Fruit fly (Drosophila melanogaster) whole organism, embryonic: ENCODE results near the gene CG10338.

Source experiments
- Aef1 ChIP-seq: fragments of 200-800 bp; sonication (Bioruptor generic); IDR thresholded peaks from 3 replicates; pipeline ENCODE4 v1.3.6; 2022; ENCODE audit warnings: missing biosample characterization, missing genetic modification characterization
- BEAF-32 ChIP-seq: fragments of 200-800 bp; sonication (Bioruptor generic); optimal IDR thresholded peaks from 3 replicates; lab custom pipeline; 2017; ENCODE audit warnings: missing biosample characterization, missing genetic modification characterization, mild to moderate bottlenecking, moderate library complexity, missing genetic modification reagents
- CG11085 ChIP-seq: fragments of 200-800 bp; sonication (Bioruptor generic); IDR thresholded peaks from 2 replicates; pipeline ENCODE4 v1.3.6; 2022; ENCODE audit warnings: missing biosample characterization, missing genetic modification characterization
- CG1233 ChIP-seq: fragments of 200-800 bp; sonication (Bioruptor generic); optimal IDR thresholded peaks from 4 replicates; lab custom pipeline; 2018; ENCODE audit warnings: missing biosample characterization, mild to moderate bottlenecking, missing genetic modification characterization
- CG12942 ChIP-seq: fragments of 200-800 bp; sonication (Bioruptor generic); optimal IDR thresholded peaks from 3 replicates; lab custom pipeline; 2016; ENCODE audit warnings: missing biosample characterization, missing genetic modification characterization
- CG14710 ChIP-seq: fragments of 200-800 bp; sonication (Bioruptor generic); optimal IDR thresholded peaks from 3 replicates; lab custom pipeline; 2019; ENCODE audit warnings: missing biosample characterization, mild to moderate bottlenecking, missing genetic modification characterization, moderate library complexity
- CG18599 ChIP-seq: fragments of 200-800 bp; sonication (Bioruptor generic); optimal IDR thresholded peaks from 3 replicates; lab custom pipeline; 2017; ENCODE audit warnings: missing biosample characterization, missing genetic modification characterization, mild to moderate bottlenecking, moderate library complexity, missing genetic modification reagents
- CG31388 ChIP-seq: fragments of 200-800 bp; sonication (Bioruptor generic); optimal IDR thresholded peaks from 2 replicates; lab custom pipeline; 2016; ENCODE audit warnings: missing biosample characterization, missing genetic modification characterization
- CG33213 ChIP-seq: fragments of 200-800 bp; sonication (Bioruptor generic); optimal IDR thresholded peaks from 3 replicates; lab custom pipeline; 2016; ENCODE audit warnings: missing biosample characterization, missing genetic modification characterization
- CG34376 ChIP-seq: fragments of 200-800 bp; sonication (Bioruptor generic); optimal IDR thresholded peaks from 2 replicates; lab custom pipeline; 2018; ENCODE audit warnings: missing biosample characterization, mild to moderate bottlenecking, missing genetic modification characterization
- CG34422 ChIP-seq: fragments of 200-800 bp; sonication (Bioruptor generic); IDR thresholded peaks from 3 replicates; pipeline ENCODE4 v1.3.6; 2022; ENCODE audit warnings: missing biosample characterization, missing genetic modification characterization
- CG4328 ChIP-seq: fragments of 200-800 bp; sonication (Bioruptor generic); optimal IDR thresholded peaks from 3 replicates; lab custom pipeline; 2017; ENCODE audit warnings: missing biosample characterization, missing genetic modification reagents, missing genetic modification characterization
- CG4707 ChIP-seq: fragments of 200-800 bp; sonication (Bioruptor generic); optimal IDR thresholded peaks from 2 replicates; lab custom pipeline; 2018; ENCODE audit warnings: missing biosample characterization, mild to moderate bottlenecking, missing genetic modification characterization, moderate library complexity
- CG6654 ChIP-seq: fragments of 200-800 bp; sonication (Bioruptor generic); optimal IDR thresholded peaks from 2 replicates; lab custom pipeline; 2017; ENCODE audit warnings: missing biosample characterization, mild to moderate bottlenecking, missing genetic modification characterization
- CG6683 ChIP-seq: fragments of 200-800 bp; sonication (Bioruptor generic); optimal IDR thresholded peaks from 2 replicates; lab custom pipeline; 2017; ENCODE audit warnings: missing biosample characterization, mild to moderate bottlenecking, missing genetic modification characterization, missing genetic modification reagents
- CG6765 ChIP-seq: fragments of 200-800 bp; sonication (Bioruptor generic); optimal IDR thresholded peaks from 3 replicates; lab custom pipeline; 2017; ENCODE audit warnings: missing biosample characterization, mild to moderate bottlenecking, missing genetic modification characterization
- CG9876 ChIP-seq: fragments of 200-800 bp; sonication (Bioruptor generic); optimal IDR thresholded peaks from 2 replicates; lab custom pipeline; 2016; ENCODE audit warnings: missing biosample characterization, missing genetic modification characterization
- Dad ChIP-seq: fragments of 200-800 bp; sonication (Bioruptor generic); optimal IDR thresholded peaks from 3 replicates; lab custom pipeline; 2016; ENCODE audit warnings: missing biosample characterization, missing genetic modification characterization
- Dll ChIP-seq: fragments of 200-800 bp; sonication (Bioruptor generic); IDR thresholded peaks from 4 replicates; pipeline ENCODE4 v1.3.6; 2022; ENCODE audit warnings: missing biosample characterization, missing genetic modification characterization; ENCODE audit not compliant: partially characterized antibody
- Gsc ChIP-seq: fragments of 200-800 bp; sonication (Bioruptor generic); IDR thresholded peaks from 2 replicates; pipeline ENCODE4 v1.3.6; 2022; ENCODE audit warnings: missing biosample characterization, missing genetic modification characterization
- Hr78 ChIP-seq, 2 experiments: fragments of 200-800 bp in 1 of 2; fragments of >200 bp in 1 of 2; sonication (Bioruptor generic) in 1 of 2; optimal IDR thresholded peaks; 2 replicates each; lab custom pipeline; 2017 to 2019; ENCODE audit warnings: missing biosample characterization in 2 of 2, missing genetic modification characterization in 2 of 2, mild to moderate bottlenecking in 1 of 2, moderate library complexity in 1 of 2
- Max ChIP-seq: fragments of 200-800 bp; sonication (Bioruptor generic); optimal IDR thresholded peaks from 2 replicates; lab custom pipeline; 2016; ENCODE audit warnings: missing biosample characterization, mild to moderate bottlenecking, missing genetic modification characterization
- Med ChIP-seq: fragments of 200-800 bp; sonication (Bioruptor generic); peaks from one replicate; lab custom pipeline; 2016; ENCODE audit warnings: missing biosample characterization, missing genetic modification characterization, mild to moderate bottlenecking, inconsistent platforms, moderate library complexity
- Neu2 ChIP-seq: fragments of 200-800 bp; sonication (Bioruptor generic); optimal IDR thresholded peaks from 3 replicates; lab custom pipeline; 2016; ENCODE audit warnings: missing biosample characterization, missing genetic modification characterization, borderline replicate concordance
- Rfx ChIP-seq: fragments of 200-800 bp; sonication (Bioruptor generic); IDR thresholded peaks from 2 replicates; pipeline ENCODE4 v1.3.6; 2022; ENCODE audit warnings: missing biosample characterization, missing genetic modification characterization
- Rx ChIP-seq: fragments of 200-800 bp; sonication (Bioruptor generic); IDR thresholded peaks from 2 replicates; pipeline ENCODE4 v1.3.6; 2022; ENCODE audit warnings: missing biosample characterization, missing genetic modification characterization
- Xbp1 ChIP-seq: fragments of 200-800 bp; sonication (Bioruptor generic); optimal IDR thresholded peaks from 3 replicates; lab custom pipeline; 2016; ENCODE audit warnings: missing biosample characterization, mild to moderate bottlenecking, missing genetic modification characterization
- ash1 ChIP-seq: fragments of 200-800 bp; sonication (Bioruptor generic); optimal IDR thresholded peaks from 2 replicates; lab custom pipeline; 2018; ENCODE audit warnings: missing biosample characterization, mild to moderate bottlenecking, missing genetic modification characterization
- cato ChIP-seq: fragments of 200-800 bp; sonication (Bioruptor generic); optimal IDR thresholded peaks from 2 replicates; lab custom pipeline; 2016; ENCODE audit warnings: missing biosample characterization, missing genetic modification characterization, borderline replicate concordance
- exex ChIP-seq: fragments of 200-800 bp; sonication (Bioruptor generic); optimal IDR thresholded peaks from 4 replicates; lab custom pipeline; 2018; ENCODE audit warnings: missing biosample characterization, mild to moderate bottlenecking, missing genetic modification characterization, moderate library complexity
- ham ChIP-seq: fragments of 200-800 bp; sonication (Bioruptor generic); IDR thresholded peaks from 2 replicates; pipeline ENCODE4 v1.3.6; 2022; ENCODE audit warnings: missing biosample characterization, missing genetic modification characterization
- jumu ChIP-seq: fragments of 200-800 bp; sonication (Bioruptor generic); optimal IDR thresholded peaks from 3 replicates; lab custom pipeline; 2016; ENCODE audit warnings: missing biosample characterization, missing genetic modification characterization
- kah ChIP-seq: fragments of 200-800 bp; sonication (Bioruptor generic); optimal IDR thresholded peaks from 2 replicates; lab custom pipeline; 2018; ENCODE audit warnings: missing biosample characterization, mild to moderate bottlenecking, missing genetic modification characterization
- lab ChIP-seq: fragments of 200-800 bp; sonication (Bioruptor generic); optimal IDR thresholded peaks from 3 replicates; lab custom pipeline; 2017; ENCODE audit warnings: missing biosample characterization, missing genetic modification characterization, mild to moderate bottlenecking, moderate library complexity, missing genetic modification reagents
- org-1 ChIP-seq: fragments of 200-800 bp; sonication (Bioruptor generic); optimal IDR thresholded peaks from 2 replicates; lab custom pipeline; 2017; ENCODE audit warnings: missing biosample characterization, missing genetic modification characterization
- pan ChIP-seq, 4 experiments: fragments of >200 bp in 3 of 4; fragments of 200-800 bp in 1 of 4; sonication (Bioruptor generic) in 1 of 4; optimal IDR thresholded peaks in 3 of 4; IDR thresholded peaks in 1 of 4; 2 replicates each; pipeline versions ENCODE4 v1.3.6 to Lab custom; 2017 to 2022; ENCODE audit warnings: missing biosample characterization in 2 of 4, missing genetic modification characterization in 2 of 4, mixed read lengths in 1 of 4
- psq ChIP-seq: fragments of 200-800 bp; sonication (Bioruptor generic); optimal IDR thresholded peaks from 2 replicates; lab custom pipeline; 2017; ENCODE audit warnings: missing biosample characterization, missing genetic modification characterization
- pzg ChIP-seq: fragments of 200-800 bp; sonication (Bioruptor generic); optimal IDR thresholded peaks from 3 replicates; lab custom pipeline; 2018; ENCODE audit warnings: missing biosample characterization, mild to moderate bottlenecking, missing genetic modification characterization, moderate library complexity
- row ChIP-seq: fragments of 200-800 bp; sonication (Bioruptor generic); IDR thresholded peaks from 3 replicates; pipeline ENCODE4 v1.3.6; 2022; ENCODE audit warnings: missing biosample characterization, missing genetic modification characterization
- sim ChIP-seq: fragments of 200-800 bp; sonication (Bioruptor generic); IDR thresholded peaks from 2 replicates; pipeline ENCODE4 v1.3.6; 2022; ENCODE audit warnings: missing biosample characterization, missing genetic modification characterization
- sna ChIP-seq: fragments of 200-800 bp; sonication (Bioruptor generic); IDR thresholded peaks from 2 replicates; pipeline ENCODE4 v1.3.6; 2022; ENCODE audit warnings: missing biosample characterization, missing genetic modification characterization; ENCODE audit not compliant: partially characterized antibody
- sob ChIP-seq: fragments of 200-800 bp; sonication (Bioruptor generic); IDR thresholded peaks from 2 replicates; pipeline ENCODE4 v1.3.6; 2022; ENCODE audit warnings: missing biosample characterization, missing genetic modification characterization
- stwl ChIP-seq: fragments of 200-800 bp; sonication (Bioruptor generic); optimal IDR thresholded peaks from 3 replicates; lab custom pipeline; 2018; ENCODE audit warnings: missing biosample characterization, mild to moderate bottlenecking, missing genetic modification characterization, moderate library complexity
- tio ChIP-seq: fragments of 200-800 bp; sonication (Bioruptor generic); optimal IDR thresholded peaks from 2 replicates; lab custom pipeline; 2017; ENCODE audit warnings: missing biosample characterization, missing genetic modification characterization, inconsistent platforms
- vfl ChIP-seq: fragments of 200-800 bp; sonication (Bioruptor generic); optimal IDR thresholded peaks from 2 replicates; lab custom pipeline; 2016; ENCODE audit warnings: missing biosample characterization, missing genetic modification characterization
- wdn ChIP-seq: fragments of 200-800 bp; sonication (Bioruptor generic); IDR thresholded peaks from 2 replicates; pipeline ENCODE4 v1.3.6; 2022; ENCODE audit warnings: missing biosample characterization, missing genetic modification characterization
- zfh1 ChIP-seq: fragments of 200-800 bp; sonication (Bioruptor generic); IDR thresholded peaks from 3 replicates; pipeline ENCODE4 v1.3.6; 2022; ENCODE audit warnings: missing biosample characterization, missing genetic modification characterization

The CG10338 gene

dm6 chr2L:18693877-18694723, 1.4 kb upstream of the CG10338 start (continued):
- TF ChIP-seq CG9876 (GFP tag; lab: Kevin White, UChicago) (peak; percentile 48), CG18599 (peak; percentile 71), CG4328 (GFP tag; lab: Kevin White, UChicago) (peak; percentile 50), Med (GFP tag; lab: Kevin White, UChicago) (peak; percentile 95), CG33213 (GFP tag; lab: Kevin White, UChicago) (peak; percentile 44), org-1 (GFP tag; lab: Kevin White, UChicago) (peak; percentile 68), Aef1 (GFP tag; lab: Robert Waterston, UW) (peak; percentile 78), CG34376 (GFP tag; lab: Kevin White, UChicago) (peak; percentile 69), Dll (GFP tag; lab: Robert Waterston, UW) (no peak), jumu (GFP tag; lab: Kevin White, UChicago) (peak; percentile 67), CG1233 (GFP tag; lab: Kevin White, UChicago) (peak; percentile 51), cato (GFP tag; lab: Kevin White, UChicago) (peak; percentile 2), BEAF-32 (GFP tag; lab: Kevin White, UChicago) (no peak), pzg (GFP tag; lab: Kevin White, UChicago) (no peak), CG14710 (tag; lab: Kevin White, UChicago) (peak; percentile 49), Rx (peak; percentile 52), row (GFP tag; lab: Robert Waterston, UW) (peak; percentile 63), exex (tag; lab: Kevin White, UChicago) (peak; percentile 25), Xbp1 (GFP tag; lab: Kevin White, UChicago) (peak; percentile 70), Neu2 (GFP tag; lab: Kevin White, UChicago) (no peak), Hr78 (GFP tag; optimal IDR thresholded peaks at IDR 0.05; lab: Kevin White, UChicago) (no peak), CG6765 (GFP tag; lab: Kevin White, UChicago) (no peak), vfl (GFP tag; lab: Kevin White, UChicago) (peak; percentile 1), zfh1 (peak; percentile 59; the same call in 1 of the 3 replicates), psq (GFP tag; lab: Kevin White, UChicago) (peak; percentile 67), CG6683 (GFP tag; lab: Kevin White, UChicago) (no peak), sna (GFP tag; lab: Robert Waterston, UW) (no peak), CG31388 (peak; percentile 35), kah (GFP tag; lab: Kevin White, UChicago) (no peak), Rfx (GFP tag; lab: Robert Waterston, UW) (peak; percentile 80), ham (GFP tag; lab: Robert Waterston, UW) (no peak), ash1 (GFP tag; lab: Kevin White, UChicago) (no peak), CG12942 (GFP tag; lab: Kevin White, UChicago) (peak; percentile 31), wdn (GFP tag; lab: Robert Waterston, UW) (0 out of 2 replicates have a peak, but pooled peaks have one; percentile 29), stwl (no peak), Gsc (GFP tag; lab: Robert Waterston, UW) (0 out of 2 replicates have a peak, but pooled peaks have one; percentile 14), CG34422 (GFP tag; lab: Robert Waterston, UW) (peak; percentile 45; the same call in 1 of the 3 replicates), pan (optimal IDR thresholded peaks at IDR 0.05; lab: Kevin White, UChicago) (no peak), pan (GFP tag; optimal IDR thresholded peaks at IDR 0.05 in 1 of 2, IDR thresholded peaks at IDR 0.05 in 1 of 2) (peak in 1 of 2 experiments; percentile 78), CG11085 (GFP tag; lab: Robert Waterston, UW) (0 out of 2 replicates have a peak, but pooled peaks have one; percentile 38), CG4707 (GFP tag; lab: Kevin White, UChicago) (no peak), tio (GFP tag; lab: Kevin White, UChicago) (peak; percentile 46), Max (GFP tag; lab: Kevin White, UChicago) (peak; percentile 18), sob (peak; percentile 37; the same call in 1 of the 2 replicates), lab (GFP tag; lab: Kevin White, UChicago) (peak; percentile 81), CG6654 (GFP tag; lab: Kevin White, UChicago) (no peak), sim (GFP tag; lab: Robert Waterston, UW) (no peak; the same call in 1 of the 2 replicates), Dad (peak; percentile 49)
